Worm (Caenorhabditis elegans): ENCODE data around the gene pqn-41.

Gene pqn-41

DNA sequence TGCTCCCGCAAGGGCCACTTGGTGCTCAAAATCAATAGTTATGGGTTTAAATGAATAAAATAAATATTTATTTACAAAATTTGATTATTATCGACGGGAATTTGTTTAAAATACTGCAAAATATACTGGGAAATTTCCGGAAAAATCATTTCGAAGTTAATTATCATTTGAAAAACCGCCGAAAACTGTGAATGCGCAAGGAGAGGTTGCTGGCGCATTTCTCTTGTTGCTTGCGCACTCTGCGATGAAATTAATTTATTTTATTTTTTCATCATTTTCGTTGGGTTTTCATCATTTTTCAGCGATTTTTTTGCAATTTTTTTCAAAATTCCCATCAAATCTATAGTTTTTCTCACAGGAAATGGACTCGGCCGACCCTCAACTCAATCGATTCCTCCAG lies 46.2 kb upstream of the pqn-41 start, which contains the start of gene ddp-1 (continued):
- TF ChIP-seq nhr-90 (tag; optimal IDR thresholded peaks at IDR 0.05; ENCODE audit: poor library complexity), result peak; percentile 98
- no peak for TF ChIP-seq nhr-84 (tag; optimal IDR thresholded peaks at IDR 0.05)
- TF ChIP-seq jun-1 (tag; optimal IDR thresholded peaks at IDR 0.05), result peak; percentile 93
- no peak for TF ChIP-seq nhr-28 (tag; optimal IDR thresholded peaks at IDR 0.05)
- peak; percentile 29 for TF ChIP-seq pqm-1 (tag; optimal IDR thresholded peaks at IDR 0.05)
- peak; percentile 95 for TF ChIP-seq xbp-1 (tag; optimal IDR thresholded peaks at IDR 0.05)
- TF ChIP-seq sox-4 (tag; optimal IDR thresholded peaks at IDR 0.05), result peak; percentile 92
- TF ChIP-seq elt-2 (tag; optimal IDR thresholded peaks at IDR 0.05), result peak; percentile 90
- TF ChIP-seq ceh-90 (tag; optimal IDR thresholded peaks at IDR 0.05), result peak; percentile 53
- peak; percentile 98 for TF ChIP-seq snu-23 (GFP tag; optimal IDR thresholded peaks at IDR 0.05)
- peak; percentile 93 for TF ChIP-seq zip-4 (GFP tag; optimal IDR thresholded peaks at IDR 0.05)
- TF ChIP-seq C16A3.4 (tag; optimal IDR thresholded peaks at IDR 0.05), result peak; percentile 97
- TF ChIP-seq ztf-11 (tag; optimal IDR thresholded peaks at IDR 0.05), result peak; percentile 66 to 89
- peak; percentile 69 for TF ChIP-seq mef-2 (tag; optimal IDR thresholded peaks at IDR 0.05)
- peak in 1 of 2 experiments; percentile 87 for TF ChIP-seq mdl-1 (tag; optimal IDR thresholded peaks at IDR 0.05)
- TF ChIP-seq Y116A8C.19 (tag; optimal IDR thresholded peaks at IDR 0.05; ENCODE audit: borderline replicate concordance), result peak; percentile 42
- no peak for TF ChIP-seq alr-1 (tag; optimal IDR thresholded peaks at IDR 0.05; ENCODE audit: borderline replicate concordance)
- TF ChIP-seq efl-3 (GFP tag; optimal IDR thresholded peaks at IDR 0.05), result peak; percentile 94
- peak; percentile 78 for TF ChIP-seq fkh-4 (tag; optimal IDR thresholded peaks at IDR 0.05; ENCODE audit: borderline replicate concordance)
- no peak for TF ChIP-seq ces-1 (GFP tag; optimal IDR thresholded peaks at IDR 0.05)
- peak; percentile 99 for TF ChIP-seq mep-1 (tag; optimal IDR thresholded peaks at IDR 0.05)
- peak; percentile 91 for TF ChIP-seq pax-3 (tag; optimal IDR thresholded peaks at IDR 0.05)
- TF ChIP-seq ets-5 (GFP tag; IDR thresholded peaks at IDR 0.05), result 0 out of 2 replicates have a peak, but pooled peaks have one; percentile 38
- peak; percentile 96 for TF ChIP-seq rnt-1 (tag; optimal IDR thresholded peaks at IDR 0.05)
- peak; percentile 98 for TF ChIP-seq ceh-82 (tag; optimal IDR thresholded peaks at IDR 0.05)
- TF ChIP-seq nhr-71 (tag; optimal IDR thresholded peaks at IDR 0.05), result peak; percentile 97
- TF ChIP-seq F16B12.6 (tag; optimal IDR thresholded peaks at IDR 0.05), result peak; percentile 75
- peak; percentile 91 for TF ChIP-seq fkh-10 (GFP tag; optimal IDR thresholded peaks at IDR 0.05)
- peak; percentile 86 for TF ChIP-seq C04F5.9 (tag; optimal IDR thresholded peaks at IDR 0.05)
- TF ChIP-seq hlh-4 (tag; optimal IDR thresholded peaks at IDR 0.05), result no peak
- TF ChIP-seq dsc-1 (tag; optimal IDR thresholded peaks at IDR 0.05), result peak; percentile 98

DNA sequence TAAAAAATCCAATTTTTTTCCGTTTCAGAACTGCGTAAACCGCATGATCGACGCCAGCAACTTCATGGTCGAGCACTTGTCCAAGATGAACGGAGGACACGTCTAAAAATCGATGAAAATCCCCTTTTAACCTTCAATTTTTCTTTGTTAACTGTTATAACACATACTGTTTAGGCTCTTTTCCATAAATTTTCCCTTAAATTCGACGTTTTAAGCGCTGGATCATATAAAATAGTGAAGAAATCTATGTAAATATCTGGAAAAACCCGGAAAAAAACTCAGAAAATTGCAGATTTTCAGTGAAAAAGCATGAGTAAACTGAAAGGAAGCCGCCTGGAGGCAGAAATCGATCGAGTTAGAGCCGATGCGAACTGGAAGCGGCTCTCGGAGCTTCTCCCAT lies 45.6 kb upstream of the pqn-41 start, which contains the start of gene ttc-7:
ttc-7 (plus strand) TSS at position 301 of the 400 bp plus-strand sequence.
- no peak for TF ChIP-seq isw-1 (GFP tag; IDR thresholded peaks at IDR 0.05)
- TF ChIP-seq ceh-88 (GFP tag; IDR thresholded peaks at IDR 0.05), result no peak
- no peak for TF ChIP-seq unc-98 (GFP tag; IDR thresholded peaks at IDR 0.05)
- no peak for TF ChIP-seq egl-13 (tag; optimal IDR thresholded peaks at IDR 0.05)
- no peak for TF ChIP-seq C34B4.2 (tag; optimal IDR thresholded peaks at IDR 0.05)
- no peak for TF ChIP-seq dsc-1 (tag; optimal IDR thresholded peaks at IDR 0.05)
- no peak for TF ChIP-seq tbx-2 (tag; optimal IDR thresholded peaks at IDR 0.05)
- TF ChIP-seq nhr-84 (tag; optimal IDR thresholded peaks at IDR 0.05), result no peak

DNA sequence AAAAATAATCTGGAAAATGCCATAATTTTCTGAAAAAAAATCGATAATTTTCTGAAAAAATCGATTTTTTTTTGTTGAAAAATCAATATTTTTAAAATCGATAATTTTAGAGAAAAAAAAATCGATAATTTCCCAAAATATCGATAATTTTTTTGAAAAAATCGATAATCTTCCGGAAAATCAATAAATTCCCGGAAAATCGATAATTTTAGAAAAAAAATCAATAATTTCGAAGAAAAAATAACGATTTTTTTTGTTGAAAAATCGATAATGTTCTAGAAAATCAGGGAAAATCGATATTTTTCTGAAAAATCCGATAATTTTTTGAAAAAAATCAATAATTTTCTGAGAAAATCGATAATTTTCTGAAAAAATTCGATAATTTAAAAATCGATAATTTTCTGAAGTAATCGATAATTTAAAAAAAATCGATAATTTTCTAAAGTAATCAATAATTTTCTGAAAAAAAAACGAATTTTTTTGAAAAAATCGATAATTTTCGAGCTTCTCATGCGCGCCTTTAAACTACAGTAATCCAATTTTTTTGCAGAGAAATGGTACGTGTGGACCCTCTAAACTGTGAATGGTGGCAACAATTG lies 29.4 kb upstream of the pqn-41 start:
- no peak for TF ChIP-seq lin-35 (GFP tag; optimal IDR thresholded peaks at IDR 0.05)
- TF ChIP-seq ztf-4 (tag; optimal IDR thresholded peaks at IDR 0.05), result no peak
- TF ChIP-seq fos-1 (tag; optimal IDR thresholded peaks at IDR 0.05), result no peak
- TF ChIP-seq efl-1 (optimal IDR thresholded peaks at IDR 0.05), result no peak
- no peak for TF ChIP-seq efl-1 (GFP tag; optimal IDR thresholded peaks at IDR 0.05 in 1 of 2)

All from whole organism, L1 larva.